Worm (Caenorhabditis elegans) whole organism, late embryonic: ENCODE data around the gene C54C6.11.

Source experiments
- C38D4.7 ChIP-seq: fragments of 200-800 bp; sonication (Bioruptor generic); optimal IDR thresholded peaks from 2 replicates; lab custom pipeline; 2018; ENCODE audit warnings: mild to moderate bottlenecking, missing genetic modification characterization, moderate library complexity, missing compliant biosample characterization
- ceh-18 ChIP-seq: sonication (generic microtip); optimal IDR thresholded peaks from 2 replicates; lab custom pipeline; 2016; ENCODE audit warnings: missing genetic modification characterization, missing compliant biosample characterization
- ets-4 ChIP-seq: sonication (generic microtip); optimal IDR thresholded peaks from 2 replicates; lab custom pipeline; 2016; ENCODE audit warnings: missing genetic modification characterization, missing compliant biosample characterization
- fkh-6 ChIP-seq: sonication (generic microtip); optimal IDR thresholded peaks from 2 replicates; lab custom pipeline; 2016; ENCODE audit warnings: missing genetic modification characterization, missing compliant biosample characterization
- nfya-1 ChIP-seq: sonication (generic microtip); optimal IDR thresholded peaks from 2 replicates; lab custom pipeline; 2017; ENCODE audit warnings: missing genetic modification characterization, mild to moderate bottlenecking, missing compliant biosample characterization, antibody characterized with exemption, moderate library complexity
- nhr-11 ChIP-seq: fragments of 150-350 bp; optimal IDR thresholded peaks from 2 replicates; lab custom pipeline; 2014; ENCODE audit warnings: missing biosample characterization, missing genetic modification characterization
- pros-1 ChIP-seq: fragments of 150-350 bp; optimal IDR thresholded peaks from 2 replicates; lab custom pipeline; 2014; ENCODE audit warnings: missing biosample characterization, missing genetic modification reagents, missing genetic modification characterization
- unc-55 ChIP-seq: sonication (generic microtip); optimal IDR thresholded peaks from 2 replicates; lab custom pipeline; 2017; ENCODE audit warnings: missing biosample characterization, missing genetic modification reagents, missing genetic modification characterization

DNA sequence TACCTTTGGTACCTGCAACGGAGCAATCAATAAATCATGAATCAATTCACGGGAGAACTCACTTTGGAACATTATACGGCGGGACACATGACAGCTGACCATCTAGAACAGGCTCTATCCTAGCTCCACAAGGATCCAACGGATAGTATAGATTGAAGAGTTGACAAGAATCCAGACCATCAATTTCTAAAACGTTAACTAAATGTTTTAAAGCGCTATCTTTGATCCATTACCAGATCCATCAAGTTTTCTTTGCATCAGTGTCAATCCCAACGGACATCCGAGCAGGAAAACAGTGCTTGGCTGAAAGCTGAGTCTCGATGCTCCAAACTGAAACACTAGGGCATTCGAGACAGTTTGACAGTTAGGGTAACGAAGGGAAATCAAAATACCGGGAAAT lies 24.8 kb upstream of the C54C6.11 start:
- TF ChIP-seq nhr-11 (tag; lab: Kevin White, UChicago), result no peak
- TF ChIP-seq ceh-18 (tag; lab: Kevin White, UChicago), result no peak
- no peak for TF ChIP-seq C38D4.7 (GFP tag; lab: Kevin White, UChicago)
- no peak for TF ChIP-seq fkh-6 (tag; lab: Kevin White, UChicago)
- TF ChIP-seq ets-4, result no peak
- TF ChIP-seq pros-1 (tag; lab: Kevin White, UChicago), result no peak
- no peak for TF ChIP-seq nfya-1
- TF ChIP-seq unc-55, result no peak
